Fruit fly (Drosophila melanogaster): Measurements from ENCODE around the gene CG43998.

- TF ChIP-seq Clk (GFP tag; optimal IDR thresholded peaks at IDR 0.05), result no peak
- no peak for TF ChIP-seq CG14711 (tag; optimal IDR thresholded peaks at IDR 0.05)
- TF ChIP-seq CG1620 (GFP tag; optimal IDR thresholded peaks at IDR 0.05), result no peak
- no peak for TF ChIP-seq CG11617 (GFP tag; optimal IDR thresholded peaks at IDR 0.05)
- no peak for TF ChIP-seq CG7101 (tag; optimal IDR thresholded peaks at IDR 0.05)
Observed at dm6 chr3R:23920387-23920786, 8.4 kb downstream of the CG43998 start.
